Fruit fly (Drosophila melanogaster) whole organism, embryonic: ENCODE results near the gene CG6791.

ENCODE experiments used
- Antp ChIP-seq: fragments of 200-800 bp; sonication (Bioruptor generic); optimal IDR thresholded peaks from 3 replicates; lab custom pipeline; 2016; ENCODE audit warnings: missing biosample characterization, missing genetic modification characterization
- Asciz ChIP-seq: fragments of 200-800 bp; sonication (Bioruptor generic); optimal IDR thresholded peaks from 2 replicates; lab custom pipeline; 2017; ENCODE audit warnings: missing biosample characterization, mild to moderate bottlenecking, missing genetic modification characterization, missing genetic modification reagents
- Bteb2 ChIP-seq: fragments of 200-800 bp; sonication (Bioruptor generic); optimal IDR thresholded peaks from 2 replicates; lab custom pipeline; 2016; ENCODE audit warnings: missing biosample characterization, missing genetic modification characterization
- CG1024 ChIP-seq: fragments of 200-800 bp; sonication (Bioruptor generic); IDR thresholded peaks from 2 replicates; pipeline ENCODE4 v1.3.6; 2022; ENCODE audit warnings: missing biosample characterization, missing genetic modification characterization
- CG10462 ChIP-seq: fragments of 200-800 bp; sonication (Bioruptor generic); optimal IDR thresholded peaks from 2 replicates; lab custom pipeline; 2016; ENCODE audit warnings: missing biosample characterization, missing genetic modification characterization
- CG10979 ChIP-seq: fragments of 200-800 bp; sonication (Bioruptor generic); optimal IDR thresholded peaks from 2 replicates; lab custom pipeline; 2018; ENCODE audit warnings: missing biosample characterization, mild to moderate bottlenecking, missing genetic modification characterization, moderate library complexity
- CG11093 ChIP-seq: fragments of 200-800 bp; sonication (Bioruptor generic); IDR thresholded peaks from 3 replicates; pipeline ENCODE4 v1.3.6; 2022; ENCODE audit warnings: missing biosample characterization, missing genetic modification characterization
- CG11247 ChIP-seq: fragments of 200-800 bp; sonication (Bioruptor generic); IDR thresholded peaks from 2 replicates; pipeline ENCODE4 v1.3.6; 2022; ENCODE audit warnings: missing biosample characterization, missing genetic modification characterization
- CG11560 ChIP-seq: fragments of 200-800 bp; sonication (Bioruptor generic); IDR thresholded peaks from 3 replicates; pipeline ENCODE4 v1.3.6; 2022; ENCODE audit warnings: missing biosample characterization, missing genetic modification characterization
- CG12236 ChIP-seq: fragments of 200-800 bp; sonication (Bioruptor generic); optimal IDR thresholded peaks from 2 replicates; lab custom pipeline; 2016; ENCODE audit warnings: missing biosample characterization, missing genetic modification characterization
- CG1233 ChIP-seq: fragments of 200-800 bp; sonication (Bioruptor generic); optimal IDR thresholded peaks from 4 replicates; lab custom pipeline; 2018; ENCODE audit warnings: missing biosample characterization, mild to moderate bottlenecking, missing genetic modification characterization
- CG14667 ChIP-seq: fragments of 200-800 bp; sonication (Bioruptor generic); IDR thresholded peaks from 2 replicates; pipeline ENCODE4 v1.3.6; 2022; ENCODE audit warnings: missing biosample characterization, missing genetic modification characterization
- CG1603 ChIP-seq: fragments of 200-800 bp; sonication (Bioruptor generic); optimal IDR thresholded peaks from 2 replicates; lab custom pipeline; 2019; ENCODE audit warnings: missing biosample characterization, mild to moderate bottlenecking, missing genetic modification characterization, moderate library complexity
- CG17802 ChIP-seq: fragments of 200-800 bp; sonication (Bioruptor generic); optimal IDR thresholded peaks from 2 replicates; lab custom pipeline; 2018; ENCODE audit warnings: missing biosample characterization, mild to moderate bottlenecking, missing genetic modification characterization, moderate library complexity
- CG18011 ChIP-seq: fragments of 200-800 bp; sonication (Bioruptor generic); optimal IDR thresholded peaks from 2 replicates; lab custom pipeline; 2017; ENCODE audit warnings: missing biosample characterization, missing genetic modification characterization, mild to moderate bottlenecking, moderate library complexity, missing genotype
- CG2712 ChIP-seq: fragments of 200-800 bp; optimal IDR thresholded peaks from 3 replicates; lab custom pipeline; 2019; ENCODE audit warnings: missing biosample characterization, mild to moderate bottlenecking, missing genetic modification characterization, moderate library complexity
- CG30431 ChIP-seq: fragments of 200-800 bp; sonication (Bioruptor generic); optimal IDR thresholded peaks from 2 replicates; lab custom pipeline; 2017; ENCODE audit warnings: missing biosample characterization, missing genetic modification characterization
- CG31224 ChIP-seq: fragments of 200-800 bp; sonication (Bioruptor generic); IDR thresholded peaks from 2 replicates; pipeline ENCODE4 v1.3.6; 2022; ENCODE audit warnings: missing biosample characterization, missing genetic modification characterization
- CG32532 ChIP-seq: fragments of 200-800 bp; sonication (Bioruptor generic); IDR thresholded peaks from 2 replicates; pipeline ENCODE4 v1.3.6; 2022; ENCODE audit warnings: missing biosample characterization, missing genetic modification characterization
- CG3726 ChIP-seq: fragments of 200-800 bp; sonication (Bioruptor generic); IDR thresholded peaks from 3 replicates; pipeline ENCODE4, ENCODE4 v1.3.6; 2022; ENCODE audit warnings: missing biosample characterization, missing genetic modification characterization
- CG4404 ChIP-seq: fragments of 200-800 bp; sonication (Bioruptor generic); IDR thresholded peaks from 2 replicates; pipeline ENCODE4 v1.3.6; 2022; ENCODE audit warnings: missing biosample characterization, missing genetic modification characterization
- CG6654 ChIP-seq: fragments of 200-800 bp; sonication (Bioruptor generic); optimal IDR thresholded peaks from 2 replicates; lab custom pipeline; 2017; ENCODE audit warnings: missing biosample characterization, mild to moderate bottlenecking, missing genetic modification characterization
- CoRest ChIP-seq: fragments of 200-800 bp; sonication (Bioruptor generic); optimal IDR thresholded peaks from 3 replicates; lab custom pipeline; 2018; ENCODE audit warnings: missing biosample characterization, mild to moderate bottlenecking, missing genetic modification characterization, moderate library complexity
- Dfd ChIP-seq, 2 experiments: fragments of >200 bp; optimal IDR thresholded peaks; 2 replicates each; lab custom pipeline; 2017; ENCODE audit warnings: missing biosample characterization in 2 of 2, missing genetic modification characterization in 2 of 2
- Dll ChIP-seq: fragments of 200-800 bp; sonication (Bioruptor generic); IDR thresholded peaks from 4 replicates; pipeline ENCODE4 v1.3.6; 2022; ENCODE audit warnings: missing biosample characterization, missing genetic modification characterization; ENCODE audit not compliant: partially characterized antibody
- Doc2 ChIP-seq: fragments of 200-800 bp; sonication (Bioruptor generic); IDR thresholded peaks from 2 replicates; pipeline ENCODE4 v1.3.6; 2022; ENCODE audit warnings: missing biosample characterization, missing genetic modification characterization
- Fer3 ChIP-seq: fragments of 200-800 bp; sonication (Bioruptor generic); optimal IDR thresholded peaks from 2 replicates; lab custom pipeline; 2018; ENCODE audit warnings: missing biosample characterization, mild to moderate bottlenecking, missing genetic modification characterization, moderate library complexity
- GATAe ChIP-seq: fragments of 200-800 bp; sonication (Bioruptor generic); conservative IDR thresholded peaks from 2 replicates; pipeline ENCODE4 v1.3.6; 2022; ENCODE audit warnings: missing biosample characterization, missing genetic modification characterization
- HLH3B ChIP-seq: fragments of 200-800 bp; sonication (Bioruptor generic); IDR thresholded peaks from 2 replicates; pipeline ENCODE4 v1.3.6; 2022; ENCODE audit warnings: missing biosample characterization, missing genetic modification characterization
- Nf-YC ChIP-seq: fragments of 200-800 bp; optimal IDR thresholded peaks from 3 replicates; lab custom pipeline; 2019; ENCODE audit warnings: missing biosample characterization, mild to moderate bottlenecking, missing genetic modification characterization, moderate library complexity
- Rfx ChIP-seq: fragments of 200-800 bp; sonication (Bioruptor generic); IDR thresholded peaks from 2 replicates; pipeline ENCODE4 v1.3.6; 2022; ENCODE audit warnings: missing biosample characterization, missing genetic modification characterization
- Xbp1 ChIP-seq: fragments of 200-800 bp; sonication (Bioruptor generic); optimal IDR thresholded peaks from 3 replicates; lab custom pipeline; 2016; ENCODE audit warnings: missing biosample characterization, mild to moderate bottlenecking, missing genetic modification characterization
- amos ChIP-seq: fragments of 200-800 bp; sonication (Bioruptor generic); IDR thresholded peaks from 2 replicates; pipeline ENCODE4 v1.3.6; 2022; ENCODE audit warnings: missing biosample characterization, missing genetic modification characterization; ENCODE audit not compliant: partially characterized antibody
- bbx ChIP-seq: fragments of 200-800 bp; sonication (Bioruptor generic); IDR thresholded peaks from 2 replicates; pipeline ENCODE4 v1.3.6; 2022; ENCODE audit warnings: missing biosample characterization, missing genetic modification characterization; ENCODE audit not compliant: partially characterized antibody
- bsh ChIP-seq, 2 experiments: fragments of 200-800 bp; sonication (Bioruptor generic); optimal IDR thresholded peaks; 2 replicates each; lab custom pipeline; 2017 to 2018; ENCODE audit warnings: mild to moderate bottlenecking in 2 of 2, missing biosample characterization in 2 of 2, missing genetic modification characterization in 2 of 2, moderate library complexity in 1 of 2
- dimm ChIP-seq: fragments of 200-800 bp; sonication (Bioruptor generic); IDR thresholded peaks from 2 replicates; pipeline ENCODE4 v1.3.6; 2022; ENCODE audit warnings: missing biosample characterization, missing genetic modification characterization
- dpn ChIP-seq, 2 experiments: fragments of 200-800 bp; sonication (Bioruptor generic); optimal IDR thresholded peaks; 3 replicates each; lab custom pipeline; 2016; ENCODE audit warnings: missing biosample characterization in 2 of 2, missing genetic modification characterization in 2 of 2
- fd64A ChIP-seq: fragments of 200-800 bp; sonication (Bioruptor generic); optimal IDR thresholded peaks from 3 replicates; lab custom pipeline; 2018; ENCODE audit warnings: missing biosample characterization, mild to moderate bottlenecking, missing genetic modification characterization
- fd96Cb ChIP-seq: fragments of 200-800 bp; sonication (Bioruptor generic); optimal IDR thresholded peaks from 2 replicates; lab custom pipeline; 2018; ENCODE audit warnings: missing biosample characterization, mild to moderate bottlenecking, missing genetic modification characterization, moderate library complexity
- kni ChIP-seq: fragments of 200-800 bp; sonication (Bioruptor generic); optimal IDR thresholded peaks from 3 replicates; lab custom pipeline; 2017; ENCODE audit warnings: mild to moderate bottlenecking, missing biosample characterization, missing genetic modification reagents, missing genetic modification characterization
- lmd ChIP-seq: fragments of 200-800 bp; sonication (Bioruptor generic); IDR thresholded peaks from 2 replicates; pipeline ENCODE4 v1.3.6; 2022; ENCODE audit warnings: missing biosample characterization, missing genetic modification characterization
- mam ChIP-seq: fragments of 200-800 bp; sonication (Bioruptor generic); optimal IDR thresholded peaks from 3 replicates; lab custom pipeline; 2016; ENCODE audit warnings: missing biosample characterization, missing genetic modification characterization
- mirr ChIP-seq: fragments of 200-800 bp; sonication (Bioruptor generic); optimal IDR thresholded peaks from 3 replicates; lab custom pipeline; 2018; ENCODE audit warnings: missing biosample characterization, mild to moderate bottlenecking, missing genetic modification characterization
- p53 ChIP-seq: fragments of 200-800 bp; sonication (Bioruptor generic); optimal IDR thresholded peaks from 2 replicates; lab custom pipeline; 2016; ENCODE audit warnings: missing biosample characterization, missing genetic modification characterization
- pho ChIP-seq: fragments of 200-800 bp; sonication (Bioruptor generic); optimal IDR thresholded peaks from 2 replicates; lab custom pipeline; 2016; ENCODE audit warnings: missing biosample characterization, missing genetic modification characterization
- pnt ChIP-seq: fragments of 200-800 bp; sonication (Bioruptor generic); optimal IDR thresholded peaks from 3 replicates; lab custom pipeline; 2016; ENCODE audit warnings: missing biosample characterization, missing genetic modification characterization
- salm ChIP-seq: fragments of 200-800 bp; sonication (Bioruptor generic); optimal IDR thresholded peaks from 2 replicates; lab custom pipeline; 2018; ENCODE audit warnings: missing biosample characterization, mild to moderate bottlenecking, missing genetic modification characterization
- sisA ChIP-seq: fragments of 200-800 bp; sonication (Bioruptor generic); IDR thresholded peaks from 2 replicates; pipeline ENCODE4 v1.3.6; 2022; ENCODE audit warnings: missing biosample characterization, missing genetic modification characterization
- sob ChIP-seq: fragments of 200-800 bp; sonication (Bioruptor generic); IDR thresholded peaks from 2 replicates; pipeline ENCODE4 v1.3.6; 2022; ENCODE audit warnings: missing biosample characterization, missing genetic modification characterization
- tgo ChIP-seq: fragments of 200-800 bp; sonication (Bioruptor generic); IDR thresholded peaks from 3 replicates; pipeline ENCODE4 v1.3.6; 2022; ENCODE audit warnings: missing biosample characterization, missing genetic modification characterization

The CG6791 gene

DNA sequence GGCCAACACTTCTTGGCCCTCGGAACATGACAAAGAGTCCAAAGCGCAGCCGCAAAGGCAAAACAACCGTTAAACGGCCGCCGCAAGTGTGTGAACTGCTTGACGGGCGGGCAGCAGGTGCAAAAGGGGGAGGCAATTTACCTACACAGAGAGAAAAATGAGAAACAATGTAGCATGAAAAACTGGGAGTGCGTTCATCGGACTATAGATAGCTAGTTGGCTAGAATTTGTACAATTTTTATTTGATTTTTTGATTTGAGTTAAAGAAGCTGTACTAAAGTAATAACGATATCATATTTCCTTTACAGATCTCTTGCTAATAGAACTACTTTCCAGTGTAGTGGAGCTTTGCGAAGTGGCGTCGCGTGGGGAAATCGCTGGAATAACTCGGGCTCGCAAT, 5.6 kb upstream of the CG6791 start (continued):
- TF ChIP-seq CG2712 (tag; lab: Kevin White, UChicago) (no peak), pnt (GFP tag; lab: Kevin White, UChicago) (peak; percentile 5), Rfx (GFP tag; lab: Robert Waterston, UW) (0 out of 2 replicates have a peak, but pooled peaks have one; percentile 8), p53 (GFP tag; lab: Kevin White, UChicago) (no peak), CG17802 (tag; lab: Kevin White, UChicago) (no peak), HLH3B (GFP tag; lab: Robert Waterston, UW) (0 out of 2 replicates have a peak, but pooled peaks have one; percentile 23), bbx (GFP tag; lab: Robert Waterston, UW) (no peak), CG4404 (GFP tag; lab: Robert Waterston, UW) (no peak), CG10979 (tag; lab: Kevin White, UChicago) (peak; percentile 1), CG1603 (tag; lab: Kevin White, UChicago) (peak; percentile 30), CG6654 (GFP tag; lab: Kevin White, UChicago) (no peak), mam (GFP tag; lab: Kevin White, UChicago) (no peak), mirr (no peak), Dfd (GFP tag; optimal IDR thresholded peaks at IDR 0.05; lab: Kevin White, UChicago) (no peak), CG30431 (GFP tag; lab: Kevin White, UChicago) (peak; percentile 5), sisA (GFP tag; lab: Robert Waterston, UW) (peak; percentile 21; the same call in 1 of the 2 replicates), CG14667 (GFP tag; lab: Robert Waterston, UW) (no peak), bsh (GFP tag; optimal IDR thresholded peaks at IDR 0.05; lab: Kevin White, UChicago) (peak in 1 of 2 experiments; percentile 23), CG1024 (no peak), CG11247 (GFP tag; lab: Robert Waterston, UW) (no peak), fd64A (GFP tag; lab: Kevin White, UChicago) (no peak), kni (peak; percentile 11), lmd (GFP tag; lab: Robert Waterston, UW) (peak; percentile 8; the same call in 1 of the 2 replicates), Antp (GFP tag; lab: Kevin White, UChicago) (peak; percentile 21)

DNA sequence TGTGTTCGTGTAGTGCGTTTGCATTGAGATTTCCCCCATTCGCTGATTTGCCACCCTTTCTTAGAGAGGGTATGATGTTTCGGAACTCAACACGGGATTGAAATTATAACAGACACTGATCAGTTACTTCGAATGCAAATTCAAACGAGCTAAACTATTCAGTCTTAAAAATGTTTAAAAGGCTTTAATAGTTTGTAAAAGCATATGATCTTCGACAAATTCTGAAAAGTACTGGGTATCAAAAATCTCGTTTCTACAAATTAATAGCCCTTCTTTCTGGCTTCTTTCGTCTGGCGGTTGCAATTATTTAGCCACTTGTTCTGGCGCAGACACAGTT, 7.7 kb downstream of the CG6791 start:
- TF ChIP-seq Bteb2 (GFP tag; lab: Kevin White, UChicago) (peak; percentile 47), amos (no peak), fd96Cb (tag; lab: Kevin White, UChicago) (peak; percentile 62), CG10979 (tag; lab: Kevin White, UChicago) (peak; percentile 46), CG10462 (GFP tag; lab: Kevin White, UChicago) (peak; percentile 28), dpn (GFP tag; optimal IDR thresholded peaks at IDR 0.05; lab: Kevin White, UChicago) (peak; percentile 68 to 77), GATAe (GFP tag; lab: Robert Waterston, UW) (0 out of 2 replicates have a peak, but pooled peaks have one; percentile 7), CG11560 (no peak), CG11247 (GFP tag; lab: Robert Waterston, UW) (peak; percentile 64; the same call in 1 of the 2 replicates), CG11093 (GFP tag; lab: Robert Waterston, UW) (peak; percentile 56; the same call in 1 of the 3 replicates), Fer3 (tag; lab: Kevin White, UChicago) (peak; percentile 60), Dll (GFP tag; lab: Robert Waterston, UW) (no peak), dimm (GFP tag; lab: Robert Waterston, UW) (peak; percentile 65), pho (GFP tag; lab: Kevin White, UChicago) (peak; percentile 20), salm (tag; lab: Kevin White, UChicago) (peak; percentile 52), CG31224 (GFP tag; lab: Robert Waterston, UW) (peak; percentile 54), CG32532 (GFP tag; lab: Robert Waterston, UW) (peak; percentile 62), CG3726 (GFP tag; lab: Robert Waterston, UW) (no peak), CG1233 (peak; percentile 67), Nf-YC (tag; lab: Kevin White, UChicago) (no peak), tgo (GFP tag; lab: Robert Waterston, UW) (peak; percentile 84), CG18011 (GFP tag; lab: Kevin White, UChicago) (peak; percentile 12), sob (GFP tag; lab: Robert Waterston, UW) (peak; percentile 51; the same call in 1 of the 2 replicates), CG12236 (GFP tag; lab: Kevin White, UChicago) (peak; percentile 58), CoRest (tag; lab: Kevin White, UChicago) (peak; percentile 66), Doc2 (GFP tag; lab: Robert Waterston, UW) (peak; percentile 8; the same call in 1 of the 2 replicates), Xbp1 (GFP tag; lab: Kevin White, UChicago) (peak; percentile 76), Asciz (GFP tag; lab: Kevin White, UChicago) (peak; percentile 63)
